Worm (Caenorhabditis elegans) whole organism, L4/young adult: ENCODE measurements around the gene Y69E1A.3.

Source experiments
- W03F9.2 ChIP-seq: fragments of 150-350 bp; optimal IDR thresholded peaks from 2 replicates; lab custom pipeline; 2014; ENCODE audit warnings: missing biosample characterization, missing genetic modification characterization
- dao-5 ChIP-seq: sonication (generic microtip); optimal IDR thresholded peaks from 2 replicates; lab custom pipeline; 2016; ENCODE audit warnings: missing genotype, missing genetic modification characterization, moderate library complexity, missing compliant biosample characterization
- him-1 ChIP-seq: sonication (generic microtip); optimal IDR thresholded peaks from 2 replicates; lab custom pipeline; 2016; ENCODE audit warnings: missing genotype, missing genetic modification reagents, missing genetic modification characterization, missing compliant biosample characterization

Y69E1A.3 gene

DNA sequence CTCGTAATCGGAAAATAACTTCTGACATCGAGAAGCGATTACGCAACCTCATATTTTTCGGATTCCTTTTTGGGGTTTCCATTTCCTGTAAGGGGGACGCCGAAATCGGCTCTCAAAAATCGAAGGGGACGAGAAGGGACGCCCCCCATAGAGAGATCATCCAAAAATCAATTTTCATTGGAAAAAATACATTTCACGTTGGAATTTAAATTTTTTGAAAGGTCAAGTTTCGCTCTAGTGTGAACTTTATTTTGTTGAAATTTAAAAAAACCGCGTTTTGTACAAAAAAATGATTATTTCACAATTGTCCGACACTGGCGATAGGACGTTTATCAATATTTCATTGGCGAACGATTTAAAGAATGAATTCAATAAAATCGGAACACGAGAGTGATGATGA is at the start of gene Y69E1A.3:
TSS of gene Y69E1A.3 (plus strand) at position 301 of the 400 bp plus-strand sequence.
- TF ChIP-seq W03F9.2 (no peak), him-1 (tag; lab: Kevin White, UChicago) (no peak), dao-5 (tag; lab: Kevin White, UChicago) (no peak)

DNA sequence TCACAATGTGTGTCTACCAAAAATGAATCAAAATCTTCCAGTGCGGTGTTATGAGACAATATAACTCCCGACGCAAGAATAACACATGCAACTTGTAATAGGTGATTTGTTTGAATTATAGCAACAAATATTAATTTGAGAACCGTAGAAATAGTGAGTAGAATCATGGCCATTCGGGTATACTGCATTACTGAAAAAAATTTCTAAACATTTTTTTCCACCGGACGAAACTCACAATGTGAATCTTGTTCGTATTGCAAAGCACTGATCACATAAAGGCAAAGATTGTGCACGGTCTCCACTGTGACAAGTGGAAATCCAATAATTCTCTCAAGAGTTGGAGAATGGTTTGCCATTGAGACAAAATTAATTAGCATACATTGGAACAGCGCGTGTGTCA is 49.6 kb upstream of the Y69E1A.3 start:
- no peak for TF ChIP-seq him-1 (tag; lab: Kevin White, UChicago)
- no peak for TF ChIP-seq dao-5 (tag; lab: Kevin White, UChicago)
- TF ChIP-seq W03F9.2, result no peak

DNA sequence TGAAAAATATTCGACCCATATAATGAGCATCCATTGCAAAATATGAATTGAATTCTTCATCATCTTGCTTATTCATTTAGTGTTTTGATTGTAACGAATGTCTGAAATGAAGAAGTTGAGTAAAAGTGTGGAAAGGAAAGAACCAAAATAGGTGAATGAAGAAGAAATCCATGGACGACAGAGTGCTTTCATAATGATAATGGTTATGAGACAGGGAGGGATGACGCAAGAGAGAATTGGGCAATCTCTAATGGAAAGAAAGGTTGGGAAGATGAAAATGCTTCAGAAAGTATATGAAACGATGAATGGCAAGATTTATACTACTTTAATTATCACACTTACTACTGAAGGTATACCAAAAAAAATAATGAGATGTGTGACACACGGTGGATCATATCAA is 47.8 kb upstream of the Y69E1A.3 start, which contains the start of gene ZK596.3:
TSS of gene ZK596.3 (minus strand) at position 101 of the 400 bp plus-strand sequence.
- TF ChIP-seq dao-5 (tag; lab: Kevin White, UChicago) (no peak), W03F9.2 (no peak), him-1 (tag; lab: Kevin White, UChicago) (no peak)

DNA sequence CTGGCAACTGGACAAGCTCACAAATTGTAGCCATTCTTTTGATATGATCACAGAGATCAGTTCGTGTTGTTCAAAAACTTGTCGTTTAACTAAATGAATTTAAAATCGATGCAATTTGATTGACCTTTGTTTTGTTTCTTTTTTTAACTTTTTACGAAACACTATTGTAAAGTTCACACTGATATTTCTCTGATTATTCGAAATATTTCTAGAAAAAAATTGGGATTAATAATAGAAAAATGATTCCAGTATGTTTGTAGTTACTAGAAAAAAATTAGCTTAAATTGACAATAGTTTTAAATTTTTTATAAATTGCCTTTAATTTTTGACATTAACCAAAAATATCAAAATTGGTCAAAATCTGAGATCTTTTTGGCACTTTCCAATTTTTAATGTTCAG is 42.9 kb upstream of the Y69E1A.3 start, which contains the start of gene ZK596.2:
TSS of gene ZK596.2 (minus strand) at position 101 of the 400 bp plus-strand sequence.
- no peak for TF ChIP-seq dao-5 (tag; lab: Kevin White, UChicago)
- TF ChIP-seq him-1 (tag; lab: Kevin White, UChicago), result no peak
- no peak for TF ChIP-seq W03F9.2

DNA sequence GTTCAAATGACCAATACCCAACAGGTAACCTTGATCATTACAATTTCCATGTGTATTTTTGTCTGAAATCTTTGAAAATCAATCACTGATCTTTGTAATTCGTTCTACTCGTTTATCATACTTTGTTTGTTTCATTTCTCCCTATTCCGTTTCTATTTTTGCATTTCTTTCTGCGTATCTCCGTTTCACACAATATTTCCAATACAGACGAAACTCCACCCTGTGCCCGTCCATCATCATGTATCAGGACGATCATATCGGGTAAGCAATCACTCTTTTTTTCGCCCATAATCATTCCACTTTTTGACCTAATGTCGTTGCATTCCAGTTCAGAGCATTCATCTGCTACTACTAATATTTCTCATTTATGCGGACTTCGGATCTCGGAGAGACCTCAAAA is 42.4 kb upstream of the Y69E1A.3 start, which contains the start of gene pyk-2:
TSS of gene pyk-2 (plus strand) at position 206 of the 400 bp plus-strand sequence.
- TF ChIP-seq dao-5 (tag; lab: Kevin White, UChicago) (no peak), him-1 (tag; lab: Kevin White, UChicago) (no peak), W03F9.2 (no peak)

DNA sequence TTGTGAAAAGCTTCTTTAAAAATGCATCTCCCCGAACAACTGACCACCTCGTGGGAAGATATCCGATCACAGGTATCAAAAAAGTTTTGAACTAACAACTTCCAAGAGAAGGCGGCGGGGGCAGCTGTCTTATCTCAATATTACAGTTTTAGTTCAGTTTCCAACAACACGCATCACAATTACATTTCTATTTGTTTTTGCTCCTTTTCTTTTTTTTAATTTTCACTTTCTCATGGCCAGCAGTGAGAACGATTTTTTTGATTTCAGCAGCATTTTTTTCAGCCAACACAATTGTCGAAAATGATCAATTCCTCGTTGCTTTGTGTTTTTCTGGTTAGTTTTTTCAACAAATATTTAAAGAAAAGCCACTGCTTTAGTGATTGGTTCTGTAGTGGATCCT is 39.0 kb upstream of the Y69E1A.3 start, which contains the start of gene ZK593.2:
TSS of gene ZK593.2 (plus strand) at position 301 of the 400 bp plus-strand sequence.
- no peak for TF ChIP-seq W03F9.2
- TF ChIP-seq him-1 (tag; lab: Kevin White, UChicago), result no peak
- TF ChIP-seq dao-5 (tag; lab: Kevin White, UChicago), result no peak

DNA sequence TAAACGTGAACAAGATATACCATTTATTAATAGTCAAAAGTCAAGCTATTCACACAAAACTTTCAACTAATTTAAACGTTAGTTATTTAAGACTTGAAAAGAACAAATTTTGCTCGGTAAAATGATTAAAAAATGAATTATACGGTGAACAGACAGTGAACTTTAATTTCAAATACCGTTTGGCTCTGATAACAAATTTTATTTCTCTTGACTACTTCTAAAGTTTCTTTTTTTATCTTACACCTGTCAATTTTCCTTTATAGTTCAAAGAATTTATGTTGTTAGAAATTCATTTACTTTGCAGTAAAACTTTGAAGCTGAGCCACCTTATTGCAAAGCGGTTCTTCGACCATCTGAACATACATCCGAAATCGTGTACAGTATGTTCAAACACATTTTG is 36.7 kb upstream of the Y69E1A.3 start, which contains the start of gene ZK593.3:
TSS of gene ZK593.3 (plus strand) at position 301 of the 400 bp plus-strand sequence.
- no peak for TF ChIP-seq dao-5 (tag; lab: Kevin White, UChicago)
- no peak for TF ChIP-seq W03F9.2
- TF ChIP-seq him-1 (tag; lab: Kevin White, UChicago), result no peak

DNA sequence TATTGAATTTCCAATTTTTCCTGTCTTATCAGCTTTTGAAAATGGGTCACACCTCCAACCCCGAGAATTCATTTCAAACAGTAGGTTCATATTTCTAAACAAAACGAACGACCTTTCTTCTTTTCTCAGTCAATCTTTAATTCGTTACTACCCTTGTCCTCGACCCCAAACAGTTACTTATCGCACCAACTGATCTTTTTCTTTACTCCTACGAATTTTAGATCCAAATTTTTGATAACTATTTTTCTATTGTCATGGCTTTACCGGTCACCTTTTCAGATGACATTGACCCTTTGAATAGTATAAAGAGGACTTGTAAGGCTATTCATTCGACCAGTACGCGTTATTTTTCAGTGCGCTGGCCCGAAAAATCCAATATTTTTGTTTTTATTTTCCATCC is 36.0 kb upstream of the Y69E1A.3 start:
- TF ChIP-seq him-1 (tag; lab: Kevin White, UChicago) (no peak), W03F9.2 (no peak), dao-5 (tag; lab: Kevin White, UChicago) (no peak)

DNA sequence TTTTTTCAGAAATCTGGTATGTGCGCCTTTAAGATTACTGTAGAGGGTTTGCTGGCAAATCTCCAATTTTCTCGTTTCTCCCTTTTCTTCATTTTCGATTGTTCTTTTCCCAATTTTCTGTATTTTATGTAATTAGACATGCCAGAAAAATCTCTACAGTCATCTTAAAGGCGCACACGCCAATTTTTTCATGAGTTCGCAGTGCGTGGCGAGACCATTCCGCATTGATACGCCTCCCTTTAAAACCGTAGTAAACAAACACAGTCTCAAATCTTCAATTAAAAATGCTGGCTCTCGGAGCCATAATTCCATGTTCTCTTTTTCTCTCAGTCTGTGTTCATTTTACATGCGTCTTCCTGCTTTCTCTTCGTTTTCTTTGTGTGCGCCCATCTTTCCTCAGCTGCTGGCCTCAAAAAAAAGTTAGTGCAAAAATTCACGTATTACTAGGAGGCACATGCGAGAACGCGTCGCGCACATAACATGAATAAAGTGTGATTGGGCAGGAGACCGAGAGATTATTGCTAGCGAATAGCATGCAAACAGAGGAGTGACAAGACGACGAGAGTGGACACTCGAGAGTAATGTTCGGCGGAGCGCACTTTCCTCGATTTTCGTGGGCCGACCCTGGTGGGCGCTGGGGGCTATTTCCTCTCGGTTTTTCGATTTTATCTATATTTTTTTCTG is 33.1 kb upstream of the Y69E1A.3 start:
- TF ChIP-seq W03F9.2 (peak; percentile 82), dao-5 (tag; lab: Kevin White, UChicago) (no peak), him-1 (tag; lab: Kevin White, UChicago) (no peak)

DNA sequence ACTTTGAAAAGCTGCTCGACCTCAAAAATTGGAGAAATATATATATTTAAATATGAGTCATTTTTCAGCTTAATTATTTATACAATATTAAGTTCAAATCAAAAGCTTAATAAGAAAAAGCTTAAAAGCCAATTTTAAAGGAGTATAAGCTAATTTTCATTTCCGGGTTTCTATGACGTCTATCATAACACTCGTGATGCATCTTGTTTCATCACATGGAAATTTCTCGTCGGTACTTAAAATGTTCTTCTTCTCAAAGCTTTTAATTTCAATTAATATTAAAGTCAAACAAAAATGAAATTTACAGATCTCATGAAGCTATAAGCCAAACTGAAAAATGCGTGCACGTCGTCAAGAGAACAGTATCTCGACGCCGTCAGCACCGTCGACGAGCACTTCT is 32.3 kb upstream of the Y69E1A.3 start, which contains the start of gene rbr-2:
TSS of gene rbr-2 (plus strand) at position 301 of the 400 bp plus-strand sequence.
- TF ChIP-seq W03F9.2, result no peak
- no peak for TF ChIP-seq him-1 (tag; lab: Kevin White, UChicago)
- no peak for TF ChIP-seq dao-5 (tag; lab: Kevin White, UChicago)

DNA sequence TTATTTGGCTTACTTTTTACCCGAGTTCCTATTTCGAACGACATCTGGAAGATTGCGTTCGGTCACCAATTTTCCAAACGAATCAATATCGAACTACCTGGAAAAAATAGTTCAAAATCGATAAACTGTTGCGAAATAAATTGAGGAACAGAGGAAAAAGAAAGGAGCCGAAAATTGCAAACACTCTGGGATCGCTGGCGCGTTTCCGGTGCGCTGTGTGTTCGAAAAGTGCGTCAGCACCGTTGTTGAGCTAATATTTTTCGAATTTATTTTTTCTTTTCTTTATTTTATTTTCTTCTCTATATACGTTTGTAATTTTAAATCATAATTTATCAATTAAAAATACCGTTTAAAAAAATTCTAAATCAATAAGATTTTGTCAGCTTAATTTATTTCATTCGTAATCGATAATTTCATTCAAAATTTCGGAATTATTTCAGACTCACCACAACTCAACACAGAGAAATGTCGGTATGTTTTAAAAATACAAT is 19.0 kb upstream of the Y69E1A.3 start, which contains the start of the genes dnc-1 and lsm-7:
TSS of gene dnc-1 (minus strand) at position 142 of the 491 bp plus-strand sequence.
TSS of gene lsm-7 (plus strand) at position 441 of the 491 bp plus-strand sequence.
- peak; percentile 81 for TF ChIP-seq W03F9.2
- TF ChIP-seq dao-5 (tag; lab: Kevin White, UChicago), result no peak
- TF ChIP-seq him-1 (tag; lab: Kevin White, UChicago), result peak; percentile 21

DNA sequence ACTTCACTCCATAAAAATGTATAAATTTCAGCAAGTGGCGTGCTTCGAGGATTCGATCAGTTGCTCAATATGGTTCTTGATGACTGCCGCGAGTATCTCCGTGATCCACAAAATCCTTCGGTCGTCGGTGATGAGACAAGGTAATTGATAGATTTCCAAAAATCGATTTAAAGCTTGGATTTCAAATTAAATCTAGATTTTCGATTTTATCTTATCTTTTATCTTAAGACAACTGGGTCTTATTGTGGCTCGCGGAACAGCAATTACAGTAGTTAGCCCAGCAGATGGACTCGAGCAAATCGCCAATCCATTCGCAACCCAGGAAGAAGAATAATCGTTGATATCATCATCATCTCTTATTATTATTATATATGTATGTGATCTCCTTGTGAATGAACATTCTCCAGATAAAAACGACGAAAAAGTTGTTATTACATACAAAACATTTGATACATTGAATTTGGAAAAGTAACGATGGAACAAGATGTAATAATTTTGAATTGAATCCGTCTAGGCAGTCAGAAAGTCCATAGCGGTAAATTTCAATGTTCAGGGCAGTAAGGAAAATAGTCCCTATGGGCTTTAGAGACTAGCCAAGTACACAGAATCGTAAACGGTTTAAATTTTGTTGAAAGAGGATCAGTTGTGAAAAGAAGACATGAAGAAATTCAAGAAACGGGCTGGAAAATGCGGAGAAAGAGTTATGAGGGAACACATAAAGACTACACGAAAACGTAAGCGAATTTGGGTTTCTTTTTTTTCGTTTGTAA is 18.1 kb upstream of the Y69E1A.3 start:
- TF ChIP-seq him-1 (tag; lab: Kevin White, UChicago) (peak; percentile 11), dao-5 (tag; lab: Kevin White, UChicago) (no peak), W03F9.2 (peak; percentile 8)

DNA sequence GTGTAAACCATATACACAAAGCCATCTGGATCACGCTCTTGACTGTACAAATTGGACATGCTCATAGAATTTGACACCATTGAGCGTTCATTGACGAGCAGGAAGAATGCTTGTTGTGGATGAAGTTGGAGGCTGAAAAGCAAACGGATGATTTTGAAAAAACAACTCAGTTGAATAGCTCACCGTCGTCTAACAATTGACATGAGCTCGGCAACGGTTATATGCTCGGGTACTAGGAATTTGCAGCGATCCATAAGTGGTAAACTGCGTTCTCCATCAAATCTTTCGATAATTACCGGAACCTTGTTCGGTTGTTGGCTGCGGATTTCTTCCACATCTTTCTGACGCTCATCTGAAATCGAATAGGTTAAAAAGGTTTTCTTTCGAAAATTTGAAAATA is 17.3 kb upstream of the Y69E1A.3 start:
- TF ChIP-seq W03F9.2 (no peak), him-1 (tag; lab: Kevin White, UChicago) (no peak), dao-5 (tag; lab: Kevin White, UChicago) (no peak)
